Worm (Caenorhabditis elegans) whole organism, early embryonic: ENCODE results near the gene T02G5.7.

Experiments
- B0310.2 ChIP-seq: sonication (generic microtip); optimal IDR thresholded peaks from 2 replicates; lab custom pipeline; 2016; ENCODE audit warnings: mild to moderate bottlenecking, missing genetic modification characterization, missing compliant biosample characterization
- ama-1 ChIP-seq: fragments of 150-350 bp; optimal IDR thresholded peaks from 2 replicates; lab custom pipeline; 2014
- ceh-36 ChIP-seq: sonication (generic microtip); optimal IDR thresholded peaks from 2 replicates; lab custom pipeline; 2016; ENCODE audit warnings: missing genetic modification characterization, inconsistent platforms, missing compliant biosample characterization
- ets-7 ChIP-seq: sonication (generic microtip); optimal IDR thresholded peaks from 2 replicates; lab custom pipeline; 2016; ENCODE audit warnings: missing genotype, missing genetic modification characterization, missing compliant biosample characterization
- flt-1 ChIP-seq: fragments of 200-800 bp; sonication (Bioruptor generic); IDR thresholded peaks from 2 replicates; pipeline ENCODE4 v1.3.6; 2022; ENCODE audit warnings: missing genetic modification characterization, missing compliant biosample characterization
- hmbx-1 ChIP-seq: sonication (generic microtip); optimal IDR thresholded peaks from 2 replicates; lab custom pipeline; 2016; ENCODE audit warnings: mild to moderate bottlenecking, missing genetic modification characterization, missing compliant biosample characterization
- hnd-1 ChIP-seq: sonication (generic microtip); optimal IDR thresholded peaks from 2 replicates; lab custom pipeline; 2016; ENCODE audit warnings: missing genetic modification characterization, missing compliant biosample characterization
- scrt-1 ChIP-seq: fragments of 200-800 bp; sonication (Bioruptor generic); IDR thresholded peaks from 2 replicates; pipeline ENCODE4 v1.3.6; 2022; ENCODE audit warnings: missing genetic modification characterization, missing compliant biosample characterization
- tbx-11 ChIP-seq: fragments of 200-800 bp; sonication (Bioruptor generic); IDR thresholded peaks from 2 replicates; pipeline ENCODE4 v1.3.6; 2022; ENCODE audit warnings: missing genetic modification characterization, missing compliant biosample characterization

ce11 chrII:7057860-7058259 lies 17.6 kb upstream of the T02G5.7 start, which contains the start of gene cth-2:
- TF ChIP-seq flt-1 (GFP tag; lab: Robert Waterston, UW) (no peak), B0310.2 (no peak), ceh-36 (tag; lab: Kevin White, UChicago) (no peak), ama-1 (lab: Kevin White, UChicago) (no peak), scrt-1 (GFP tag; lab: Robert Waterston, UW) (no peak), tbx-11 (GFP tag; lab: Robert Waterston, UW) (no peak), hnd-1 (tag; lab: Kevin White, UChicago) (no peak), hmbx-1 (no peak), ets-7 (no peak)
